Worm (Caenorhabditis elegans) whole organism, L2 larva: ENCODE results near the gene hlh-30.

Experiments used
- ZK546.5 ChIP-seq: sonication (generic microtip); optimal IDR thresholded peaks from 2 replicates; lab custom pipeline; 2017; ENCODE audit warnings: missing biosample characterization, missing genetic modification characterization
- ama-1 ChIP-seq: fragments of 150-350 bp; optimal IDR thresholded peaks from 2 replicates; lab custom pipeline; 2018; ENCODE audit warnings: inconsistent platforms
- blmp-1 ChIP-seq: sonication (generic microtip); optimal IDR thresholded peaks from 2 replicates; lab custom pipeline; 2017; ENCODE audit warnings: missing genetic modification characterization, mild to moderate bottlenecking, missing compliant biosample characterization, antibody characterized with exemption, moderate library complexity; ENCODE audit not compliant: insufficient read depth
- ceh-82 ChIP-seq: fragments of 150-350 bp; optimal IDR thresholded peaks from 2 replicates; lab custom pipeline; 2014; ENCODE audit warnings: missing biosample characterization, missing genetic modification characterization
- dmd-4 ChIP-seq: sonication (generic microtip); optimal IDR thresholded peaks from 2 replicates; lab custom pipeline; 2017; ENCODE audit warnings: missing biosample characterization, missing genetic modification characterization
- egl-27 ChIP-seq: sonication (generic microtip); optimal IDR thresholded peaks from 3 replicates; lab custom pipeline; 2017; ENCODE audit warnings: missing biosample characterization, missing genetic modification reagents, missing genetic modification characterization
- lin-11 ChIP-seq: fragments of 150-350 bp; sonication (generic microtip); optimal IDR thresholded peaks from 2 replicates; lab custom pipeline; 2014; ENCODE audit warnings: missing biosample characterization, missing genetic modification characterization, inconsistent platforms, mixed read lengths
- lin-13 ChIP-seq: fragments of 150-350 bp; optimal IDR thresholded peaks from 2 replicates; lab custom pipeline; 2014; ENCODE audit warnings: missing biosample characterization, missing genetic modification reagents, missing genetic modification characterization
- lin-39 ChIP-seq: fragments of 150-350 bp; optimal IDR thresholded peaks from 2 replicates; lab custom pipeline; 2014; ENCODE audit warnings: missing biosample characterization, missing genetic modification reagents, missing genetic modification characterization
- mab-5 ChIP-seq: fragments of 150-350 bp; optimal IDR thresholded peaks from 2 replicates; lab custom pipeline; 2014; ENCODE audit warnings: missing biosample characterization, missing genetic modification characterization
- nhr-10 ChIP-seq: sonication (generic microtip); optimal IDR thresholded peaks from 2 replicates; lab custom pipeline; 2017; ENCODE audit warnings: missing biosample characterization, missing genetic modification characterization
- nhr-77 ChIP-seq: fragments of 150-350 bp; optimal IDR thresholded peaks from 2 replicates; lab custom pipeline; 2014; ENCODE audit warnings: missing biosample characterization, missing genetic modification characterization
- unc-62 ChIP-seq: fragments of 150-350 bp; optimal IDR thresholded peaks from 2 replicates; lab custom pipeline; 2014; ENCODE audit warnings: missing biosample characterization, missing genetic modification reagents, missing genetic modification characterization
- ztf-4 ChIP-seq: fragments of 150-350 bp; optimal IDR thresholded peaks from 2 replicates; lab custom pipeline; 2014; ENCODE audit warnings: missing biosample characterization, missing genetic modification characterization

- TF ChIP-seq ztf-4 (tag; lab: Kevin White, UChicago) (no peak), ceh-82 (tag; lab: Kevin White, UChicago) (no peak), lin-13 (GFP tag; lab: Kevin White, UChicago) (no peak), ama-1 (no peak), ZK546.5 (tag; lab: Kevin White, UChicago) (no peak), blmp-1 (tag; lab: Kevin White, UChicago) (no peak), lin-11 (no peak), lin-39 (tag; lab: Kevin White, UChicago) (no peak), egl-27 (tag; lab: Kevin White, UChicago) (no peak), nhr-10 (tag; lab: Kevin White, UChicago) (no peak), nhr-77 (tag; lab: Kevin White, UChicago) (no peak), mab-5 (tag; lab: Kevin White, UChicago) (no peak), dmd-4 (tag; lab: Kevin White, UChicago) (no peak), unc-62 (GFP tag; lab: Kevin White, UChicago) (no peak)
Measured at ce11 chrIV:3994318-3994717, 40.4 kb downstream of the hlh-30 start, which contains the start of gene F47C12.13.
